Fruit fly (Drosophila melanogaster) whole organism, pupa: ENCODE data around the gene HLH4C.

Experiments used
- CG13204 ChIP-seq: fragments of 200-800 bp; sonication (Bioruptor generic); optimal IDR thresholded peaks from 2 replicates; lab custom pipeline; 2018; ENCODE audit warnings: missing biosample characterization, mild to moderate bottlenecking, missing genetic modification characterization, moderate library complexity
- Ets98B ChIP-seq: fragments of 200-800 bp; sonication (Bioruptor generic); IDR thresholded peaks from 2 replicates; pipeline ENCODE4 v1.3.6; 2022; ENCODE audit warnings: missing biosample characterization, missing genetic modification characterization

- TF ChIP-seq Ets98B (peak; percentile 72), CG13204 (peak; percentile 78)
Observed at dm6 chrX:4686150-4686549, 38.9 kb upstream of the HLH4C start.
